Fruit fly (Drosophila melanogaster): ENCODE measurements around the gene tnc.
A peak's percentile ranks its signal among the peaks of the same experiment; 100 is the strongest.

The tnc gene

DNA sequence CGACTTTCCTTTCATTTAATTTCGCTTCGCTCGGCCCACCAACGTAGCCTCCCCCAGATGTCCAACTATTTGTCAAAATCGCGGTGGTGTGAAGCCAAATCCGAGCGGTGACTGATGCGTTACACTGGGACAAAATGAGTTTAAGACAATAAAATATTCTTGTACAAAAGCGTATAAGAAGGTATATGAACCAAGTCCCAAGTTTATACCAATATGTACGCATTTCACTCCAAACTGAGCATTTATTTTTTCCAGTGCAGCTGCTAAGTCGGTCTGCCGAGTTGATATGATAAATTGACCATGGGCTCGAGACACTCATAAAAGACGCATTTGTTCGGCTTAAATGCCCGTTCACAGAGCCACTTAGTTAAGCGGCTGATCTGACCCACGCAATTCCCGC, 20.6 kb downstream of the tnc start (continued):
- TF ChIP-seq CG10462 (GFP tag; optimal IDR thresholded peaks at IDR 0.05): peak; percentile 1
- TF ChIP-seq CG9215 (GFP tag; IDR thresholded peaks at IDR 0.05): 0 out of 2 replicates have a peak, but pooled peaks have one; percentile 13
- no peak for TF ChIP-seq eve (GFP tag; optimal IDR thresholded peaks at IDR 0.05)
- no peak for TF ChIP-seq inv (GFP tag; IDR thresholded peaks at IDR 0.05; ENCODE audit: partially characterized antibody)
- TF ChIP-seq emc (GFP tag; optimal IDR thresholded peaks at IDR 0.05): no peak
- TF ChIP-seq dmrt11E (tag; optimal IDR thresholded peaks at IDR 0.05): peak; percentile 48
- peak; percentile 73 for TF ChIP-seq Ets65A (GFP tag)
- TF ChIP-seq Kr (GFP tag; optimal IDR thresholded peaks at IDR 0.05): no peak
- peak; percentile 62; the same call in 1 of the 2 replicates for TF ChIP-seq seq (GFP tag; IDR thresholded peaks at IDR 0.05)
- no peak for TF ChIP-seq unc-4 (GFP tag; IDR thresholded peaks at IDR 0.05; ENCODE audit: partially characterized antibody)
- TF ChIP-seq Atf-2 (GFP tag; optimal IDR thresholded peaks at IDR 0.05): peak; percentile 41
- TF ChIP-seq CG8290 (GFP tag; optimal IDR thresholded peaks at IDR 0.05): no peak
- no peak for TF ChIP-seq CG8290 (tag; optimal IDR thresholded peaks at IDR 0.05)
- peak; percentile 60; the same call in 2 of the 3 replicates for TF ChIP-seq B-H1 (GFP tag; IDR thresholded peaks at IDR 0.05)
- TF ChIP-seq CG3163 (GFP tag; optimal IDR thresholded peaks at IDR 0.05): peak; percentile 13
- TF ChIP-seq CG17385 (GFP tag; optimal IDR thresholded peaks at IDR 0.05): peak; percentile 43
- peak; percentile 31; the same call in 1 of the 2 replicates for TF ChIP-seq CG4730 (GFP tag; IDR thresholded peaks at IDR 0.05)
- TF ChIP-seq sd (tag; optimal IDR thresholded peaks at IDR 0.05): no peak
- TF ChIP-seq Hmr (GFP tag; optimal IDR thresholded peaks at IDR 0.05): no peak
- peak in 1 of 2 experiments; percentile 68 for TF ChIP-seq bsh (GFP tag; optimal IDR thresholded peaks at IDR 0.05)
- TF ChIP-seq CG1529 (GFP tag; optimal IDR thresholded peaks at IDR 0.05): no peak
- no peak for TF ChIP-seq maf-S (GFP tag; optimal IDR thresholded peaks at IDR 0.05)
- no peak for TF ChIP-seq CG2120 (GFP tag; optimal IDR thresholded peaks at IDR 0.05)
- no peak for TF ChIP-seq D (optimal IDR thresholded peaks at IDR 0.05)
- TF ChIP-seq D (GFP tag; optimal IDR thresholded peaks at IDR 0.05): peak; percentile 45
- no peak for TF ChIP-seq Vsx1 (GFP tag; optimal IDR thresholded peaks at IDR 0.05)
- peak; percentile 42 for TF ChIP-seq lilli (GFP tag; optimal IDR thresholded peaks at IDR 0.05)
- TF ChIP-seq run (tag; optimal IDR thresholded peaks at IDR 0.05): no peak
- TF ChIP-seq CG18262 (tag; optimal IDR thresholded peaks at IDR 0.05): peak; percentile 44
- no peak for TF ChIP-seq CG7928 (GFP tag; optimal IDR thresholded peaks at IDR 0.05)
- no peak for TF ChIP-seq Taf1 (GFP tag; IDR thresholded peaks at IDR 0.05)
- TF ChIP-seq NFAT (GFP tag; IDR thresholded peaks at IDR 0.05): no peak
- TF ChIP-seq pb (GFP tag; optimal IDR thresholded peaks at IDR 0.05): no peak
- TF ChIP-seq Awh (GFP tag; IDR thresholded peaks at IDR 0.05): 0 out of 2 replicates have a peak, but pooled peaks have one; percentile 10
- TF ChIP-seq CG7357 (GFP tag; IDR thresholded peaks at IDR 0.05): peak; percentile 45; the same call in 2 of the 3 replicates
- peak; percentile 72 for TF ChIP-seq H2.0 (GFP tag; IDR thresholded peaks at IDR 0.05)
- no peak for TF ChIP-seq CG4328 (GFP tag; optimal IDR thresholded peaks at IDR 0.05)
- TF ChIP-seq CG13424 (tag; optimal IDR thresholded peaks at IDR 0.05): peak; percentile 59
- TF ChIP-seq PHDP (tag; optimal IDR thresholded peaks at IDR 0.05): no peak
- TF ChIP-seq bab2 (GFP tag; optimal IDR thresholded peaks at IDR 0.05): peak; percentile 66
- peak; percentile 61 for TF ChIP-seq az2 (GFP tag; optimal IDR thresholded peaks at IDR 0.05)
- no peak for TF ChIP-seq sc (optimal IDR thresholded peaks at IDR 0.05)
- TF ChIP-seq sc (GFP tag; optimal IDR thresholded peaks at IDR 0.05): peak; percentile 18
- no peak for TF ChIP-seq CG13624 (GFP tag; optimal IDR thresholded peaks at IDR 0.05)
- no peak for TF ChIP-seq gfzf (GFP tag; optimal IDR thresholded peaks at IDR 0.05)
- TF ChIP-seq hb (GFP tag; IDR thresholded peaks at IDR 0.05; ENCODE audit: partially characterized antibody): no peak
- TF ChIP-seq CG14441 (GFP tag; IDR thresholded peaks at IDR 0.05): peak; percentile 85
- TF ChIP-seq CG6689 (GFP tag; IDR thresholded peaks at IDR 0.05): peak; percentile 67
- no peak for TF ChIP-seq Tbp (GFP tag; optimal IDR thresholded peaks at IDR 0.05)
- peak in 1 of 3 experiments; percentile 28 for TF ChIP-seq lola (GFP tag; optimal IDR thresholded peaks at IDR 0.05)
- TF ChIP-seq CG10209 (GFP tag; optimal IDR thresholded peaks at IDR 0.05): peak; percentile 47
- TF ChIP-seq CG15269 (tag; optimal IDR thresholded peaks at IDR 0.05): peak; percentile 66
